Fruit fly (Drosophila melanogaster) whole organism, embryonic: ENCODE data around the gene grnd.

Experiments used
- Adf1 ChIP-seq: fragments of 200-800 bp; sonication (Bioruptor generic); IDR thresholded peaks from 2 replicates; pipeline ENCODE4 v1.3.6; 2022; ENCODE audit warnings: missing biosample characterization, missing genetic modification characterization
- B-H1 ChIP-seq: fragments of 200-800 bp; sonication (Bioruptor generic); IDR thresholded peaks from 3 replicates; pipeline ENCODE4 v1.3.6; 2022; ENCODE audit warnings: missing biosample characterization, missing genetic modification characterization
- CG10267 ChIP-seq: fragments of 200-800 bp; sonication (Bioruptor generic); optimal IDR thresholded peaks from 2 replicates; lab custom pipeline; 2018; ENCODE audit warnings: missing biosample characterization, mild to moderate bottlenecking, missing genetic modification characterization, moderate library complexity
- CG11696 ChIP-seq: fragments of 200-800 bp; sonication (Bioruptor generic); IDR thresholded peaks from 2 replicates; pipeline ENCODE4 v1.3.6; 2022; ENCODE audit warnings: missing biosample characterization, missing genetic modification characterization
- CG12744 ChIP-seq: fragments of 200-800 bp; sonication (Bioruptor generic); optimal IDR thresholded peaks from 2 replicates; lab custom pipeline; 2016; ENCODE audit warnings: missing biosample characterization, missing genetic modification characterization
- CG13624 ChIP-seq: fragments of 200-800 bp; sonication (Bioruptor generic); optimal IDR thresholded peaks from 2 replicates; lab custom pipeline; 2016; ENCODE audit warnings: missing biosample characterization, missing genetic modification characterization
- CG14710 ChIP-seq: fragments of 200-800 bp; sonication (Bioruptor generic); optimal IDR thresholded peaks from 3 replicates; lab custom pipeline; 2019; ENCODE audit warnings: missing biosample characterization, mild to moderate bottlenecking, missing genetic modification characterization, moderate library complexity
- CG14860 ChIP-seq: fragments of 200-800 bp; sonication (Bioruptor generic); IDR thresholded peaks from 3 replicates; pipeline ENCODE4 v1.3.6; 2022; ENCODE audit warnings: missing biosample characterization, missing genetic modification characterization; ENCODE audit not compliant: partially characterized antibody
- CG15073 ChIP-seq: fragments of 200-800 bp; sonication (Bioruptor generic); optimal IDR thresholded peaks from 2 replicates; lab custom pipeline; 2016; ENCODE audit warnings: missing biosample characterization, missing genetic modification characterization
- CG1647 ChIP-seq: fragments of 200-800 bp; sonication (Bioruptor generic); optimal IDR thresholded peaks from 3 replicates; lab custom pipeline; 2016; ENCODE audit warnings: missing biosample characterization, missing genetic modification characterization
- CG16815 ChIP-seq: fragments of 200-800 bp; sonication (Bioruptor generic); optimal IDR thresholded peaks from 3 replicates; lab custom pipeline; 2017; ENCODE audit warnings: missing biosample characterization, mild to moderate bottlenecking, missing genetic modification characterization
- CG2116 ChIP-seq: fragments of 200-800 bp; sonication (Bioruptor generic); optimal IDR thresholded peaks from 3 replicates; lab custom pipeline; 2018; ENCODE audit warnings: missing biosample characterization, mild to moderate bottlenecking, missing genetic modification characterization
- CG2712 ChIP-seq: fragments of 200-800 bp; optimal IDR thresholded peaks from 3 replicates; lab custom pipeline; 2019; ENCODE audit warnings: missing biosample characterization, mild to moderate bottlenecking, missing genetic modification characterization, moderate library complexity
- CG4424 ChIP-seq: fragments of 200-800 bp; sonication (Bioruptor generic); optimal IDR thresholded peaks from 3 replicates; lab custom pipeline; 2016; ENCODE audit warnings: missing biosample characterization, missing genetic modification characterization
- CG5180 ChIP-seq: fragments of 200-800 bp; sonication (Bioruptor generic); optimal IDR thresholded peaks from 3 replicates; lab custom pipeline; 2017; ENCODE audit warnings: missing biosample characterization, missing genetic modification characterization, mild to moderate bottlenecking, moderate library complexity, missing genetic modification reagents
- CG7963 ChIP-seq: fragments of 200-800 bp; sonication (Bioruptor generic); IDR thresholded peaks from 3 replicates; pipeline ENCODE4 v1.3.6; 2022; ENCODE audit warnings: missing biosample characterization, missing genetic modification characterization; ENCODE audit not compliant: partially characterized antibody
- CG9215 ChIP-seq: fragments of 200-800 bp; sonication (Bioruptor generic); IDR thresholded peaks from 2 replicates; pipeline ENCODE4 v1.3.6; 2022; ENCODE audit warnings: missing biosample characterization, missing genetic modification characterization
- CkIIα-i1 ChIP-seq: fragments of 200-800 bp; sonication (Bioruptor generic); IDR thresholded peaks from 2 replicates; pipeline ENCODE4 v1.3.6; 2022; ENCODE audit warnings: missing biosample characterization, missing genetic modification characterization
- D ChIP-seq, 2 experiments: fragments of 200-800 bp in 1 of 2; fragments of >200 bp in 1 of 2; sonication (Bioruptor generic) in 1 of 2; optimal IDR thresholded peaks; 2 replicates in 1 of 2; 3 replicates in 1 of 2; lab custom pipeline; 2017; ENCODE audit warnings: mild to moderate bottlenecking in 1 of 2, missing biosample characterization in 1 of 2, missing genetic modification characterization in 1 of 2, missing genetic modification reagents in 1 of 2
- Dll ChIP-seq: fragments of 200-800 bp; sonication (Bioruptor generic); IDR thresholded peaks from 4 replicates; pipeline ENCODE4 v1.3.6; 2022; ENCODE audit warnings: missing biosample characterization, missing genetic modification characterization; ENCODE audit not compliant: partially characterized antibody
- Dref ChIP-seq: fragments of 200-800 bp; sonication (Bioruptor generic); IDR thresholded peaks from 2 replicates; pipeline ENCODE4 v1.3.6; 2022; ENCODE audit warnings: missing biosample characterization, missing genetic modification characterization
- E2f2 ChIP-seq: fragments of 200-800 bp; sonication (Bioruptor generic); IDR thresholded peaks from 2 replicates; pipeline ENCODE4 v1.3.6; 2022; ENCODE audit warnings: missing biosample characterization, missing genetic modification characterization
- Ets97D ChIP-seq: fragments of 200-800 bp; sonication (Bioruptor generic); optimal IDR thresholded peaks from 3 replicates; lab custom pipeline; 2016; ENCODE audit warnings: missing biosample characterization, missing genetic modification characterization
- HLH4C ChIP-seq: fragments of 200-800 bp; sonication (Bioruptor generic); IDR thresholded peaks from 3 replicates; pipeline ENCODE4 v1.3.6; 2022; ENCODE audit warnings: missing biosample characterization, missing genetic modification characterization; ENCODE audit not compliant: partially characterized antibody
- HmgD ChIP-seq: fragments of 200-800 bp; sonication (Bioruptor generic); optimal IDR thresholded peaks from 3 replicates; lab custom pipeline; 2016; ENCODE audit warnings: missing biosample characterization, missing genetic modification characterization
- Myb ChIP-seq: fragments of 200-800 bp; sonication (Bioruptor generic); optimal IDR thresholded peaks from 2 replicates; lab custom pipeline; 2016; ENCODE audit warnings: missing biosample characterization, missing genetic modification characterization
- Nf-YC ChIP-seq: fragments of 200-800 bp; optimal IDR thresholded peaks from 3 replicates; lab custom pipeline; 2019; ENCODE audit warnings: missing biosample characterization, mild to moderate bottlenecking, missing genetic modification characterization, moderate library complexity
- Pdp1 ChIP-seq, 2 experiments: fragments of 200-800 bp; sonication (Bioruptor generic); optimal IDR thresholded peaks; 3 replicates each; lab custom pipeline; 2016; ENCODE audit warnings: missing biosample characterization in 2 of 2, missing genetic modification characterization in 2 of 2, mild to moderate bottlenecking in 1 of 2, moderate library complexity in 1 of 2
- Ravus ChIP-seq: fragments of 200-800 bp; sonication (Bioruptor generic); IDR thresholded peaks from 2 replicates; pipeline ENCODE4 v1.3.6; 2022; ENCODE audit warnings: missing biosample characterization, missing genetic modification characterization
- Trl ChIP-seq, 3 experiments: fragments of >200 bp in 2 of 3; fragments of 200-800 bp in 1 of 3; sonication (Bioruptor generic) in 1 of 3; optimal IDR thresholded peaks; 2 replicates in 1 of 3; 3 replicates in 2 of 3; lab custom pipeline; 2016 to 2017; ENCODE audit warnings: missing biosample characterization in 1 of 3, missing genetic modification characterization in 1 of 3
- Vsx1 ChIP-seq: fragments of 200-800 bp; sonication (Bioruptor generic); optimal IDR thresholded peaks from 2 replicates; lab custom pipeline; 2017; ENCODE audit warnings: missing biosample characterization, mild to moderate bottlenecking, missing genetic modification characterization, missing genetic modification reagents
- ato ChIP-seq: fragments of 200-800 bp; sonication (Bioruptor generic); IDR thresholded peaks from 2 replicates; pipeline ENCODE4 v1.3.6; 2022; ENCODE audit warnings: missing biosample characterization, missing genetic modification characterization; ENCODE audit not compliant: partially characterized antibody
- bsh ChIP-seq, 2 experiments: fragments of 200-800 bp; sonication (Bioruptor generic); optimal IDR thresholded peaks; 2 replicates each; lab custom pipeline; 2017 to 2018; ENCODE audit warnings: mild to moderate bottlenecking in 2 of 2, missing biosample characterization in 2 of 2, missing genetic modification characterization in 2 of 2, moderate library complexity in 1 of 2
- btn ChIP-seq: fragments of 200-800 bp; sonication (Bioruptor generic); optimal IDR thresholded peaks from 2 replicates; lab custom pipeline; 2016; ENCODE audit warnings: missing biosample characterization, missing genetic modification characterization
- crol ChIP-seq: fragments of 200-800 bp; sonication (Bioruptor generic); IDR thresholded peaks from 2 replicates; pipeline ENCODE4 v1.3.6; 2022; ENCODE audit warnings: missing biosample characterization, missing genetic modification characterization
- da ChIP-seq: fragments of 200-800 bp; sonication (Bioruptor generic); optimal IDR thresholded peaks from 2 replicates; lab custom pipeline; 2016; ENCODE audit warnings: missing biosample characterization, missing genetic modification characterization
- exex ChIP-seq: fragments of 200-800 bp; sonication (Bioruptor generic); optimal IDR thresholded peaks from 4 replicates; lab custom pipeline; 2018; ENCODE audit warnings: missing biosample characterization, mild to moderate bottlenecking, missing genetic modification characterization, moderate library complexity
- fd3F ChIP-seq: fragments of 200-800 bp; sonication (Bioruptor generic); optimal IDR thresholded peaks from 2 replicates; lab custom pipeline; 2018; ENCODE audit warnings: missing biosample characterization, mild to moderate bottlenecking, missing genetic modification characterization, moderate library complexity
- fru ChIP-seq: fragments of >200 bp; optimal IDR thresholded peaks from 2 replicates; lab custom pipeline; 2017
- gt ChIP-seq: fragments of 200-800 bp; sonication (Bioruptor generic); IDR thresholded peaks from 2 replicates; pipeline ENCODE4 v1.3.6; 2022; ENCODE audit warnings: missing biosample characterization, missing genetic modification characterization
- lola ChIP-seq, 3 experiments: fragments of >200 bp in 2 of 3; fragments of 200-800 bp in 1 of 3; sonication (Bioruptor generic) in 1 of 3; optimal IDR thresholded peaks; 2 replicates each; lab custom pipeline; 2017 to 2019; ENCODE audit warnings: missing biosample characterization in 3 of 3, missing genetic modification characterization in 3 of 3, mild to moderate bottlenecking in 1 of 3, moderate library complexity in 1 of 3
- mld ChIP-seq: fragments of 200-800 bp; sonication (Bioruptor generic); IDR thresholded peaks from 3 replicates; pipeline ENCODE4 v1.3.6; 2022; ENCODE audit warnings: missing biosample characterization, missing genetic modification characterization; ENCODE audit not compliant: partially characterized antibody
- nerfin-2 ChIP-seq: fragments of 200-800 bp; sonication (Bioruptor generic); IDR thresholded peaks from 2 replicates; pipeline ENCODE4 v1.3.6; 2022; ENCODE audit warnings: missing biosample characterization, missing genetic modification characterization; ENCODE audit not compliant: partially characterized antibody
- otp ChIP-seq: fragments of 200-800 bp; sonication (Bioruptor generic); IDR thresholded peaks from 3 replicates; pipeline ENCODE4, ENCODE4 v1.3.6; 2022; ENCODE audit warnings: missing biosample characterization, missing genetic modification characterization
- peb ChIP-seq: fragments of 200-800 bp; sonication (Bioruptor generic); IDR thresholded peaks from 2 replicates; pipeline ENCODE4 v1.3.6; 2022; ENCODE audit warnings: missing biosample characterization, missing genetic modification characterization
- pum ChIP-seq: fragments of 200-800 bp; sonication (Bioruptor generic); optimal IDR thresholded peaks from 2 replicates; lab custom pipeline; 2016; ENCODE audit warnings: missing biosample characterization, missing genetic modification characterization
- repo ChIP-seq: fragments of 200-800 bp; sonication (Bioruptor generic); optimal IDR thresholded peaks from 2 replicates; lab custom pipeline; 2016; ENCODE audit warnings: missing biosample characterization, missing genetic modification characterization
- sd ChIP-seq: fragments of 200-800 bp; sonication (Bioruptor generic); optimal IDR thresholded peaks from 3 replicates; lab custom pipeline; 2018; ENCODE audit warnings: missing biosample characterization, mild to moderate bottlenecking, missing genetic modification characterization, moderate library complexity
- toy ChIP-seq: fragments of 200-800 bp; sonication (Bioruptor generic); IDR thresholded peaks from 2 replicates; pipeline ENCODE4 v1.3.6; 2022; ENCODE audit warnings: missing biosample characterization, missing genetic modification characterization

grnd gene

DNA sequence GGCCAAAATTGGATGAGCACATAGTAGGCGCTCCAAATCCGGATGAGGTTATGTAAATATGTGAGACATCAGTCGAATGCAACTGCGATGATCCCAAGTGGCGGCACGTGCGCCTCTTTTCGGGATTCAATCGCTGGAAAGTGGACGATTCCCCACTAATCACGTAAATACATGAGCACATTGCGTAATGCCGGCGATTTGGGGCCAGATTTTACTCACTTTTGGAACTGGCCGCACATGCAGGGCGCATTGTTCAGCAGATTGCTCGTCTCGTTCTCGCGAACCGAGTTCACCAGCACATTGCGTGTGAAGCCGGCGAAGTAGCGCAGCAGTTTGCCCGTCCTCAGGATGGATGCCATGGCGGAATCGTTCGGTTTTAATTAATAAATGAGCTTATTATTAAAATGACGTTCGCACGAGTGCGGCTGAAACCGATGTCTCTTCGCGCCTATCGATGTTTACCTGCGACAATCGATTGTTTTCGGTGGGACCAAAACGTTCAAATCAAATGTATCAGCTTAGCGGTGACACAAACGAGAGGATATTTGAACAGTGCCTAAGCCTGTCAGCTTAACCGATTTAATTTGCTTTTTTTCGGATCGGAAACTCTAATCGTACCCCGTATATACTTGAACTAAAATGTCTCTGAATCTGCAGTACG, 31.0 kb upstream of the grnd start, which contains the start of the genes bsf and Ntf-2r (continued):
- TF ChIP-seq Vsx1 (GFP tag; lab: Kevin White, UChicago), result no peak
- TF ChIP-seq HmgD (GFP tag; lab: Kevin White, UChicago), result peak; percentile 15
- TF ChIP-seq CG1647 (GFP tag; lab: Kevin White, UChicago), result no peak
- TF ChIP-seq CG16815 (GFP tag; lab: Kevin White, UChicago), result no peak
- TF ChIP-seq da (GFP tag; lab: Kevin White, UChicago), result no peak
- no peak for TF ChIP-seq peb (GFP tag; lab: Robert Waterston, UW)
- peak; percentile 39 for TF ChIP-seq CG14710
- no peak for TF ChIP-seq bsh (GFP tag; optimal IDR thresholded peaks at IDR 0.05; lab: Kevin White, UChicago)
- TF ChIP-seq pum (GFP tag; lab: Kevin White, UChicago), result no peak
- no peak for TF ChIP-seq lola (GFP tag; optimal IDR thresholded peaks at IDR 0.05; lab: Kevin White, UChicago)
- TF ChIP-seq repo (GFP tag; lab: Kevin White, UChicago), result no peak
- TF ChIP-seq exex (tag; lab: Kevin White, UChicago), result no peak
- TF ChIP-seq CG11696, result no peak
- no peak for TF ChIP-seq CG9215 (GFP tag; lab: Robert Waterston, UW)
- no peak for TF ChIP-seq Nf-YC
- TF ChIP-seq Trl (optimal IDR thresholded peaks at IDR 0.05; lab: Kevin White, UChicago), result no peak
- TF ChIP-seq Trl (GFP tag; optimal IDR thresholded peaks at IDR 0.05; lab: Kevin White, UChicago), result no peak
- TF ChIP-seq CG12744 (GFP tag; lab: Kevin White, UChicago), result no peak
- TF ChIP-seq Ets97D (GFP tag; lab: Kevin White, UChicago), result peak; percentile 54
- TF ChIP-seq mld, result peak; percentile 69; the same call in 2 of the 3 replicates
- no peak for TF ChIP-seq sd (tag; lab: Kevin White, UChicago)
- no peak for TF ChIP-seq CG15073 (GFP tag; lab: Kevin White, UChicago)
- peak; percentile 93 for TF ChIP-seq Dref (GFP tag; lab: Robert Waterston, UW)
- TF ChIP-seq Adf1 (GFP tag; lab: Robert Waterston, UW), result no peak
- TF ChIP-seq CkIIα-i1 (GFP tag; lab: Robert Waterston, UW), result no peak
- TF ChIP-seq Myb, result peak; percentile 89
- no peak for TF ChIP-seq btn (GFP tag; lab: Kevin White, UChicago)
- no peak for TF ChIP-seq CG5180 (GFP tag; lab: Kevin White, UChicago)
- TF ChIP-seq ato, result peak; percentile 85
- peak; percentile 74 for TF ChIP-seq nerfin-2 (GFP tag; lab: Robert Waterston, UW)
- peak; percentile 87 for TF ChIP-seq CG14860 (GFP tag; lab: Robert Waterston, UW)
- TF ChIP-seq Dll (GFP tag; lab: Robert Waterston, UW), result peak; percentile 90
- TF ChIP-seq fru (lab: Kevin White, UChicago), result no peak
- TF ChIP-seq CG10267 (tag; lab: Kevin White, UChicago), result no peak
- TF ChIP-seq CG4424, result no peak
- TF ChIP-seq D (optimal IDR thresholded peaks at IDR 0.05; lab: Kevin White, UChicago), result no peak
- no peak for TF ChIP-seq D (GFP tag; optimal IDR thresholded peaks at IDR 0.05; lab: Kevin White, UChicago)
- TF ChIP-seq otp (GFP tag; lab: Robert Waterston, UW), result no peak
- TF ChIP-seq CG2116 (GFP tag; lab: Kevin White, UChicago), result peak; percentile 60
- TF ChIP-seq CG2712 (tag; lab: Kevin White, UChicago), result peak; percentile 23
- peak; percentile 89 for TF ChIP-seq HLH4C
- TF ChIP-seq gt (GFP tag; lab: Robert Waterston, UW), result no peak
- peak; percentile 14 for TF ChIP-seq CG13624 (GFP tag; lab: Kevin White, UChicago)
- no peak for TF ChIP-seq B-H1
- peak; percentile 76 for TF ChIP-seq E2f2 (GFP tag; lab: Robert Waterston, UW)
- TF ChIP-seq Ravus, result no peak
- no peak for TF ChIP-seq crol (GFP tag; lab: Robert Waterston, UW)
- TF ChIP-seq Pdp1 (GFP tag; optimal IDR thresholded peaks at IDR 0.05; lab: Kevin White, UChicago), result peak in 1 of 2 experiments; percentile 96
- TF ChIP-seq CG7963 (GFP tag; lab: Robert Waterston, UW), result peak; percentile 84
- TF ChIP-seq fd3F (GFP tag; lab: Kevin White, UChicago), result no peak
- no peak for TF ChIP-seq toy
